Worm (Caenorhabditis elegans) whole organism, L4 larva: Measurements from ENCODE around the gene acl-12.

Experiments used
- ZK546.5 ChIP-seq, 2 experiments: sonication (generic microtip); optimal IDR thresholded peaks; 2 replicates each; lab custom pipeline; 2017; ENCODE audit warnings: missing biosample characterization in 2 of 2, missing genetic modification characterization in 2 of 2
- dve-1 ChIP-seq: sonication (generic microtip); optimal IDR thresholded peaks from 2 replicates; lab custom pipeline; 2017; ENCODE audit warnings: antibody characterized with exemption, mild to moderate bottlenecking, missing genetic modification characterization, missing compliant biosample characterization; ENCODE audit not compliant: insufficient read depth
- lir-3 ChIP-seq: sonication (generic microtip); optimal IDR thresholded peaks from 2 replicates; lab custom pipeline; 2016; ENCODE audit warnings: mild to moderate bottlenecking, missing genetic modification characterization, missing compliant biosample characterization
- set-16 ChIP-seq: fragments of 200-800 bp; sonication (Bioruptor generic); IDR thresholded peaks from 2 replicates; pipeline ENCODE4 v1.3.6; 2022; ENCODE audit warnings: missing genetic modification reagents, missing genetic modification characterization, missing compliant biosample characterization
- unc-130 ChIP-seq: sonication (generic microtip); optimal IDR thresholded peaks from 2 replicates; lab custom pipeline; 2016; ENCODE audit warnings: missing genetic modification reagents, missing genetic modification characterization, missing compliant biosample characterization
- unc-62 ChIP-seq, 3 experiments: fragments of 150-350 bp in 1 of 3; sonication (generic microtip); optimal IDR thresholded peaks in 2 of 3; peaks in 1 of 3; 1 replicate in 1 of 3; 2 replicates in 2 of 3; lab custom pipeline; 2014 to 2017; ENCODE audit warnings: missing biosample characterization in 3 of 3, missing genetic modification characterization in 3 of 3, missing genetic modification reagents in 3 of 3, missing genotype in 1 of 3

DNA sequence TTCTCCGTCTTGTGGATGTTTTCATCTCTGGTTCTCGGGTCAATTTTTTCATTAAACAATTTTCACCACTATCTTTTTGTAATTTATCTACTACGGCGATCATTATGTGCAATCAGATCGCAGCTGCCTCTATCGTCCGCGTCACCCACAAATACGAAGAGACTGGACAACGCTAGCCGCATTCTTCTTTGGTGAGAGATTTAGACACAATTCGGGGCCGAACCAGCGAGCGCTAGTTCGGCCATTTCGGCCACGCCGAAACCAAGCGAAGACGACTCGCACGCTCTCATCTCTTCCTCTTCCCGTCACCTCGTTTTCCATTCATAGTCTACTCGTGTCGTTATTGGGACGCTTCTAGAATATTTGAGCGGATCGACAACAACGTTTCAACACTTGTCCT, 43.4 kb upstream of the acl-12 start, which contains the start of gene gly-12:
- TF ChIP-seq dve-1 (tag; lab: Kevin White, UChicago): no peak
- TF ChIP-seq lir-3 (tag; lab: Kevin White, UChicago): no peak
- TF ChIP-seq unc-62 (GFP tag; optimal IDR thresholded peaks at IDR 0.05 in 1 of 2; lab: Kevin White, UChicago): no peak
- TF ChIP-seq unc-62 (tag; optimal IDR thresholded peaks at IDR 0.05; lab: Kevin White, UChicago): no peak
- no peak for TF ChIP-seq unc-130 (GFP tag; lab: Kevin White, UChicago)
- no peak for TF ChIP-seq ZK546.5 (tag; optimal IDR thresholded peaks at IDR 0.05; lab: Kevin White, UChicago)
- no peak for TF ChIP-seq set-16 (GFP tag; lab: Robert Waterston, UW)
